Fruit fly (Drosophila melanogaster) whole organism, wandering third instar larva: ENCODE results near the gene Hez.
A peak's percentile ranks its signal among the peaks of the same experiment; 100 is the strongest.

Source experiments
- Abd-B ChIP-seq: fragments of >200 bp; optimal IDR thresholded peaks from 2 replicates; lab custom pipeline; 2017; ENCODE audit warnings: missing biosample characterization, missing genetic modification characterization
- CG32264 ChIP-seq: fragments of 200-800 bp; sonication (Bioruptor generic); optimal IDR thresholded peaks from 2 replicates; lab custom pipeline; 2016; ENCODE audit warnings: missing biosample characterization, missing genetic modification characterization
- CG9705 ChIP-seq: fragments of 200-800 bp; sonication (Bioruptor generic); optimal IDR thresholded peaks from 2 replicates; lab custom pipeline; 2018; ENCODE audit warnings: missing biosample characterization, mild to moderate bottlenecking, missing genetic modification characterization
- CrebA ChIP-seq: fragments of 200-800 bp; sonication (Bioruptor generic); optimal IDR thresholded peaks from 2 replicates; lab custom pipeline; 2016; ENCODE audit warnings: missing biosample characterization, mild to moderate bottlenecking, missing genetic modification characterization, borderline replicate concordance
- Dfd ChIP-seq: fragments of >200 bp; optimal IDR thresholded peaks from 2 replicates; lab custom pipeline; 2017; ENCODE audit warnings: missing biosample characterization, missing genetic modification characterization
- Dif ChIP-seq: fragments of 200-275, 200-300 bp; sonication (Bioruptor generic); optimal IDR thresholded peaks from 2 replicates; lab custom pipeline; 2018; ENCODE audit warnings: missing biosample characterization, missing genetic modification characterization; ENCODE audit not compliant: partially characterized antibody
- GATAd ChIP-seq: sonication (Bioruptor generic); optimal IDR thresholded peaks from 2 replicates; lab custom pipeline; 2016; ENCODE audit warnings: missing biosample characterization, missing genetic modification characterization
- HLH106 ChIP-seq: fragments of 200-800 bp; optimal IDR thresholded peaks from 3 replicates; lab custom pipeline; 2019; ENCODE audit warnings: missing biosample characterization, mild to moderate bottlenecking, missing genetic modification characterization, moderate library complexity
- Hnf4 ChIP-seq: fragments of 200-800 bp; sonication (Bioruptor generic); optimal IDR thresholded peaks from 2 replicates; lab custom pipeline; 2016; ENCODE audit warnings: missing biosample characterization, mild to moderate bottlenecking, missing genetic modification characterization
- Hr78 ChIP-seq: fragments of >200 bp; optimal IDR thresholded peaks from 2 replicates; lab custom pipeline; 2017; ENCODE audit warnings: missing biosample characterization, missing genetic modification characterization
- Hr83 ChIP-seq: fragments of 200-300 bp; sonication (Bioruptor generic); optimal IDR thresholded peaks from 2 replicates; lab custom pipeline; 2016; ENCODE audit warnings: missing biosample characterization, mild to moderate bottlenecking, missing genetic modification characterization, moderate library complexity; ENCODE audit not compliant: poor library complexity, severe bottlenecking
- Jra ChIP-seq: sonication (Bioruptor generic); optimal IDR thresholded peaks from 2 replicates; lab custom pipeline; 2016; ENCODE audit warnings: missing biosample characterization, missing genetic modification characterization
- Mio ChIP-seq: sonication (Bioruptor generic); optimal IDR thresholded peaks from 2 replicates; lab custom pipeline; 2016; ENCODE audit warnings: missing biosample characterization, missing genetic modification characterization
- Myc ChIP-seq: fragments of >200 bp; optimal IDR thresholded peaks from 2 replicates; lab custom pipeline; 2017
- N ChIP-seq: fragments of >200 bp; optimal IDR thresholded peaks from 2 replicates; lab custom pipeline; 2018; ENCODE audit warnings: missing biosample characterization, missing external identifiers, missing genetic modification characterization
- OdsH ChIP-seq: fragments of 200-800 bp; sonication (Bioruptor generic); optimal IDR thresholded peaks from 2 replicates; lab custom pipeline; 2016; ENCODE audit warnings: missing biosample characterization, mild to moderate bottlenecking, missing genetic modification characterization
- Rel ChIP-seq, 2 experiments: fragments of 200-800 bp; sonication (Bioruptor generic) in 1 of 2; optimal IDR thresholded peaks; 2 replicates in 1 of 2; 3 replicates in 1 of 2; lab custom pipeline; 2016 to 2019; ENCODE audit warnings: mild to moderate bottlenecking in 2 of 2, missing biosample characterization in 2 of 2, missing genetic modification characterization in 2 of 2, moderate library complexity in 1 of 2
- Sp1 ChIP-seq: fragments of 200-800 bp; sonication (Bioruptor generic); optimal IDR thresholded peaks from 3 replicates; lab custom pipeline; 2019; ENCODE audit warnings: missing biosample characterization, mild to moderate bottlenecking, missing genetic modification characterization, moderate library complexity
- Vsx2 ChIP-seq: fragments of 200-300, 225-300 bp; sonication (Bioruptor generic); optimal IDR thresholded peaks from 2 replicates; lab custom pipeline; 2018; ENCODE audit warnings: missing biosample characterization, missing genetic modification characterization; ENCODE audit not compliant: partially characterized antibody
- br ChIP-seq: fragments of 200-800 bp; sonication (Bioruptor generic); optimal IDR thresholded peaks from 2 replicates; lab custom pipeline; 2016; ENCODE audit warnings: missing biosample characterization, missing genetic modification characterization
- brk ChIP-seq: fragments of 200-800 bp; sonication (Bioruptor generic); optimal IDR thresholded peaks from 2 replicates; lab custom pipeline; 2016; ENCODE audit warnings: missing biosample characterization, mild to moderate bottlenecking, missing genetic modification characterization
- dl ChIP-seq, 2 experiments: fragments of 175-275, 200-275 bp in 1 of 2; fragments of 200-275 bp in 1 of 2; sonication (Bioruptor generic); optimal IDR thresholded peaks; lab custom pipeline; 2018; ENCODE audit warnings: mild to moderate bottlenecking in 2 of 2, missing biosample characterization in 2 of 2, missing genetic modification characterization in 2 of 2, moderate library complexity in 2 of 2; ENCODE audit not compliant: partially characterized antibody in 2 of 2, insufficient read depth in 1 of 2
- dmrt93B ChIP-seq: fragments of 200-800 bp; sonication (Bioruptor generic); optimal IDR thresholded peaks from 2 replicates; lab custom pipeline; 2018; ENCODE audit warnings: missing biosample characterization, mild to moderate bottlenecking, missing genetic modification characterization
- dsf ChIP-seq: sonication (Bioruptor generic); optimal IDR thresholded peaks from 2 replicates; lab custom pipeline; 2016; ENCODE audit warnings: missing biosample characterization, missing genetic modification characterization, borderline replicate concordance
- ey ChIP-seq: fragments of 200-800 bp; sonication (Bioruptor generic); optimal IDR thresholded peaks from 2 replicates; lab custom pipeline; 2016; ENCODE audit warnings: missing biosample characterization, missing genetic modification characterization
- foxo ChIP-seq, 2 experiments: fragments of 200-800 bp; sonication (Bioruptor generic); optimal IDR thresholded peaks; 2 replicates in 1 of 2; 3 replicates in 1 of 2; lab custom pipeline; 2016 to 2017; ENCODE audit warnings: missing biosample characterization in 2 of 2, missing genetic modification characterization in 2 of 2
- fru ChIP-seq: fragments of 200-800 bp; sonication (Bioruptor generic); optimal IDR thresholded peaks from 3 replicates; lab custom pipeline; 2016; ENCODE audit warnings: missing biosample characterization, mild to moderate bottlenecking, missing genetic modification characterization
- h ChIP-seq: fragments of 200-800 bp; sonication (Bioruptor generic); optimal IDR thresholded peaks from 3 replicates; lab custom pipeline; 2016; ENCODE audit warnings: missing biosample characterization, mild to moderate bottlenecking, missing genetic modification characterization
- jim ChIP-seq: fragments of 175-275, 200-325 bp; sonication (Bioruptor generic); optimal IDR thresholded peaks from 2 replicates; lab custom pipeline; 2016; ENCODE audit warnings: missing biosample characterization, mild to moderate bottlenecking, missing genetic modification characterization
- lola ChIP-seq: fragments of >200 bp; optimal IDR thresholded peaks from 2 replicates; lab custom pipeline; 2017; ENCODE audit warnings: missing biosample characterization, missing genetic modification characterization
- pan ChIP-seq: fragments of >200 bp; optimal IDR thresholded peaks from 2 replicates; lab custom pipeline; 2017
- psq ChIP-seq: fragments of 200-800 bp; sonication (Bioruptor generic); optimal IDR thresholded peaks from 3 replicates; lab custom pipeline; 2017; ENCODE audit warnings: missing biosample characterization, mild to moderate bottlenecking, missing genetic modification characterization, moderate library complexity
- sage ChIP-seq: fragments of 200-800 bp; sonication (Bioruptor generic); optimal IDR thresholded peaks from 2 replicates; lab custom pipeline; 2016; ENCODE audit warnings: missing biosample characterization, mild to moderate bottlenecking, missing genetic modification characterization
- sv ChIP-seq: fragments of 200-800 bp; sonication (Bioruptor generic); optimal IDR thresholded peaks from 3 replicates; lab custom pipeline; 2016; ENCODE audit warnings: missing biosample characterization, missing genetic modification characterization
- tai ChIP-seq: sonication (Bioruptor generic); optimal IDR thresholded peaks from 2 replicates; lab custom pipeline; 2016; ENCODE audit warnings: missing biosample characterization, missing genetic modification characterization
- usp ChIP-seq: fragments of >200 bp; optimal IDR thresholded peaks from 2 replicates; lab custom pipeline; 2017; ENCODE audit warnings: missing biosample characterization, missing genetic modification characterization
- woc ChIP-seq: sonication (Bioruptor generic); optimal IDR thresholded peaks from 2 replicates; lab custom pipeline; 2016; ENCODE audit warnings: missing biosample characterization, mild to moderate bottlenecking, missing genetic modification characterization

Gene Hez

dm6 chr3L:9878685-9879084 lies 15.9 kb downstream of the Hez start, which contains the start of gene CG34382:
TSS of gene CG34382 (plus strand) at chr3L:9878985.
- no peak for TF ChIP-seq Dif
- TF ChIP-seq psq, result no peak
- no peak for TF ChIP-seq CG9705 (GFP tag; lab: Kevin White, UChicago)
- TF ChIP-seq Abd-B (GFP tag; lab: Kevin White, UChicago), result no peak
- TF ChIP-seq woc (GFP tag; lab: Kevin White, UChicago), result no peak
- TF ChIP-seq br (GFP tag; lab: Kevin White, UChicago), result no peak
- no peak for TF ChIP-seq brk
- no peak for TF ChIP-seq CG32264 (GFP tag; lab: Kevin White, UChicago)

- TF ChIP-seq Dfd (no peak), h (no peak), sv (GFP tag; lab: Kevin White, UChicago) (no peak), jim (GFP tag; lab: Kevin White, UChicago) (no peak), Abd-B (GFP tag; lab: Kevin White, UChicago) (no peak), Mio (GFP tag; lab: Kevin White, UChicago) (no peak), woc (GFP tag; lab: Kevin White, UChicago) (no peak), OdsH (GFP tag; lab: Kevin White, UChicago) (no peak), Rel (GFP tag; optimal IDR thresholded peaks at IDR 0.05; lab: Kevin White, UChicago) (no peak), Rel (tag; optimal IDR thresholded peaks at IDR 0.05; lab: Kevin White, UChicago) (no peak), usp (GFP tag; lab: Kevin White, UChicago) (no peak), HLH106 (tag; lab: Kevin White, UChicago) (no peak), Dif (no peak), lola (GFP tag; lab: Kevin White, UChicago) (no peak), Jra (GFP tag; lab: Kevin White, UChicago) (no peak), Hr83 (GFP tag; lab: Kevin White, UChicago) (no peak), sage (GFP tag; lab: Kevin White, UChicago) (no peak), Vsx2 (GFP tag; lab: Kevin White, UChicago) (no peak), tai (GFP tag; lab: Kevin White, UChicago) (no peak)
These were observed 22.5 kb downstream of the Hez start for dm6 chr3L:9872035-9872434.

- TF ChIP-seq CrebA (GFP tag; lab: Kevin White, UChicago) (no peak), HLH106 (tag; lab: Kevin White, UChicago) (no peak), GATAd (no peak), Rel (GFP tag; optimal IDR thresholded peaks at IDR 0.05; lab: Kevin White, UChicago) (no peak), Rel (tag; optimal IDR thresholded peaks at IDR 0.05; lab: Kevin White, UChicago) (no peak), Vsx2 (GFP tag; lab: Kevin White, UChicago) (no peak), tai (GFP tag; lab: Kevin White, UChicago) (no peak), Sp1 (GFP tag; lab: Kevin White, UChicago) (no peak), Myc (no peak), jim (GFP tag; lab: Kevin White, UChicago) (no peak), dl (GFP tag; optimal IDR thresholded peaks at IDR 0.05; lab: Kevin White, UChicago; ENCODE audit: insufficient read depth in 1 of 2, partially characterized antibody in 2 of 2) (no peak), foxo (GFP tag; optimal IDR thresholded peaks at IDR 0.05; lab: Kevin White, UChicago) (no peak), CG32264 (GFP tag; lab: Kevin White, UChicago) (no peak), Abd-B (GFP tag; lab: Kevin White, UChicago) (no peak), sv (GFP tag; lab: Kevin White, UChicago) (no peak)
These were observed 29.5 kb downstream of the Hez start for dm6 chr3L:9865053-9865442.

- TF ChIP-seq Sp1 (GFP tag; lab: Kevin White, UChicago) (peak; percentile 9), fru (GFP tag; lab: Kevin White, UChicago) (no peak), Hnf4 (GFP tag; lab: Kevin White, UChicago) (peak; percentile 55), dl (GFP tag; optimal IDR thresholded peaks at IDR 0.05; lab: Kevin White, UChicago; ENCODE audit: insufficient read depth in 1 of 2, partially characterized antibody in 2 of 2) (no peak), jim (GFP tag; lab: Kevin White, UChicago) (no peak), pan (no peak), CG32264 (GFP tag; lab: Kevin White, UChicago) (no peak), dmrt93B (GFP tag; lab: Kevin White, UChicago) (no peak), lola (GFP tag; lab: Kevin White, UChicago) (no peak), Hr78 (GFP tag; lab: Kevin White, UChicago) (no peak), Dfd (no peak), dsf (GFP tag; lab: Kevin White, UChicago) (peak; percentile 24), Jra (GFP tag; lab: Kevin White, UChicago) (peak; percentile 53), Abd-B (GFP tag; lab: Kevin White, UChicago) (no peak), Vsx2 (GFP tag; lab: Kevin White, UChicago) (no peak), CrebA (GFP tag; lab: Kevin White, UChicago) (no peak), usp (GFP tag; lab: Kevin White, UChicago) (no peak), Hr83 (GFP tag; lab: Kevin White, UChicago) (peak; percentile 20), GATAd (no peak), HLH106 (tag; lab: Kevin White, UChicago) (no peak), h (no peak), Mio (GFP tag; lab: Kevin White, UChicago) (no peak), OdsH (GFP tag; lab: Kevin White, UChicago) (no peak), CG9705 (GFP tag; lab: Kevin White, UChicago) (peak; percentile 3), psq (no peak), sage (GFP tag; lab: Kevin White, UChicago) (no peak), N (GFP tag; lab: Kevin White, UChicago) (no peak), tai (GFP tag; lab: Kevin White, UChicago) (no peak), ey (GFP tag; lab: Kevin White, UChicago) (peak; percentile 1)
These were observed 30.1 kb downstream of the Hez start, which contains the start of the genes iPLA2-VIA and Ciz1 for dm6 chr3L:9864275-9865052. TSS of gene iPLA2-VIA (minus strand) at chr3L:9864349. TSS of gene Ciz1 (plus strand) at chr3L:9864639.
